Worm (Caenorhabditis elegans): Measurements from ENCODE around the gene nhr-242.
A peak's percentile ranks its signal among the peaks of the same experiment; 100 is the strongest.

Gene nhr-242

ce11 chrIV:2601988-2602861, 20.8 kb upstream of the nhr-242 start (continued):
- TF ChIP-seq attf-6 (GFP tag; IDR thresholded peaks at IDR 0.05) (peak; percentile 62), Y53F4B.3 (GFP tag; IDR thresholded peaks at IDR 0.05) (no peak), ztf-6 (GFP tag; IDR thresholded peaks at IDR 0.05) (peak; percentile 74; the same call in 1 of the 2 replicates), mcd-1 (GFP tag; IDR thresholded peaks at IDR 0.05) (peak; percentile 91), mes-4 (tag; optimal IDR thresholded peaks at IDR 0.05) (no peak), mel-28 (tag; optimal IDR thresholded peaks at IDR 0.05; ENCODE audit: borderline replicate concordance) (peak; percentile 77), ztf-28 (GFP tag; IDR thresholded peaks at IDR 0.05) (0 out of 2 replicates have a peak, but pooled peaks have one; percentile 38), aptf-3 (GFP tag; IDR thresholded peaks at IDR 0.05) (0 out of 2 replicates have a peak, but pooled peaks have one; percentile 27), ztf-25 (GFP tag; IDR thresholded peaks at IDR 0.05) (no peak), Y95B8A.8 (GFP tag; IDR thresholded peaks at IDR 0.05) (peak; percentile 90), F57C9.4 (tag; optimal IDR thresholded peaks at IDR 0.05) (peak; percentile 75), lin-54 (GFP tag; optimal IDR thresholded peaks at IDR 0.05) (peak; percentile 94), snpc-1.1 (tag; optimal IDR thresholded peaks at IDR 0.05; ENCODE audit: insufficient read depth) (no peak), B0336.3 (GFP tag; IDR thresholded peaks at IDR 0.05) (peak; percentile 98), egl-44 (GFP tag; IDR thresholded peaks at IDR 0.05) (peak; percentile 93), lsy-27 (tag; optimal IDR thresholded peaks at IDR 0.05; ENCODE audit: borderline replicate concordance, insufficient read depth) (no peak), nhr-179 (tag; optimal IDR thresholded peaks at IDR 0.05) (no peak), Y67H2A.10 (GFP tag; conservative IDR thresholded peaks at IDR 0.05) (peak; percentile 98), attf-3 (GFP tag; conservative IDR thresholded peaks at IDR 0.05) (peak; percentile 63), ceh-27 (GFP tag; optimal IDR thresholded peaks at IDR 0.05) (peak; percentile 94), K12H6.12 (tag; optimal IDR thresholded peaks at IDR 0.05) (peak; percentile 93), lsl-1 (GFP tag; optimal IDR thresholded peaks at IDR 0.05) (peak; percentile 22), aptf-2 (GFP tag; conservative IDR thresholded peaks at IDR 0.05) (peak; percentile 54; the same call in 1 of the 2 replicates), ztf-18 (tag; optimal IDR thresholded peaks at IDR 0.05) (peak; percentile 68), T26A5.8 (tag; optimal IDR thresholded peaks at IDR 0.05) (no peak), sdz-38 (tag; optimal IDR thresholded peaks at IDR 0.05) (no peak), ets-4 (GFP tag; optimal IDR thresholded peaks at IDR 0.05) (peak; percentile 90), hmg-1.2 (GFP tag; IDR thresholded peaks at IDR 0.05) (peak; percentile 98), madf-3 (GFP tag; IDR thresholded peaks at IDR 0.05) (peak; percentile 93), lir-1 (GFP tag; conservative IDR thresholded peaks at IDR 0.05) (peak; percentile 96), dpff-1 (tag; optimal IDR thresholded peaks at IDR 0.05) (peak; percentile 54), nhr-90 (tag; optimal IDR thresholded peaks at IDR 0.05) (peak; percentile 89), C17E4.6 (GFP tag; IDR thresholded peaks at IDR 0.05) (peak; percentile 92), zfh-2 (GFP tag; conservative IDR thresholded peaks at IDR 0.05) (peak; percentile 92), bed-2 (GFP tag; IDR thresholded peaks at IDR 0.05) (no peak), F37B4.10 (GFP tag; IDR thresholded peaks at IDR 0.05) (peak; percentile 97), ccch-3 (GFP tag; optimal IDR thresholded peaks at IDR 0.05) (no peak), ama-1 (optimal IDR thresholded peaks at IDR 0.05) (peak; percentile 40), ama-1 (GFP tag; optimal IDR thresholded peaks at IDR 0.05) (no peak), cebp-2 (GFP tag; IDR thresholded peaks at IDR 0.05) (peak; percentile 79; the same call in 1 of the 2 replicates), gei-17 (GFP tag; optimal IDR thresholded peaks at IDR 0.05) (peak; percentile 88), dpl-1 (GFP tag; optimal IDR thresholded peaks at IDR 0.05) (peak; percentile 8), tlf-1 (GFP tag; optimal IDR thresholded peaks at IDR 0.05) (peak; percentile 97), akir-1 (GFP tag; optimal IDR thresholded peaks at IDR 0.05) (peak; percentile 90), F22D6.2 (tag; optimal IDR thresholded peaks at IDR 0.05) (peak; percentile 94), unc-62 (GFP tag; optimal IDR thresholded peaks at IDR 0.05) (peak; percentile 62), T07F8.4 (tag; optimal IDR thresholded peaks at IDR 0.05) (peak; percentile 35)
